Fruit fly (Drosophila melanogaster) whole organism, embryonic: ENCODE results near the gene CG9837.
A peak's percentile ranks its signal among the peaks of the same experiment; 100 is the strongest.

ENCODE experiments used
- Antp ChIP-seq: fragments of 200-800 bp; sonication (Bioruptor generic); optimal IDR thresholded peaks from 3 replicates; lab custom pipeline; 2016; ENCODE audit warnings: missing biosample characterization, missing genetic modification characterization
- Awh ChIP-seq: fragments of 200-800 bp; sonication (Bioruptor generic); IDR thresholded peaks from 2 replicates; pipeline ENCODE4, ENCODE4 v1.3.6; 2022; ENCODE audit warnings: missing biosample characterization, missing genetic modification characterization
- B-H2 ChIP-seq: fragments of 200-800 bp; sonication (Bioruptor generic); optimal IDR thresholded peaks from 2 replicates; lab custom pipeline; 2018; ENCODE audit warnings: missing biosample characterization, mild to moderate bottlenecking, missing genetic modification characterization
- Bdp1 ChIP-seq: fragments of 200-800 bp; sonication (Bioruptor generic); optimal IDR thresholded peaks from 3 replicates; lab custom pipeline; 2016; ENCODE audit warnings: missing biosample characterization, missing genetic modification characterization
- CG12219 ChIP-seq: fragments of 200-800 bp; sonication (Bioruptor generic); optimal IDR thresholded peaks from 3 replicates; lab custom pipeline; 2018; ENCODE audit warnings: missing biosample characterization, mild to moderate bottlenecking, missing genetic modification characterization
- CG12299 ChIP-seq: fragments of 200-800 bp; sonication (Bioruptor generic); optimal IDR thresholded peaks from 2 replicates; lab custom pipeline; 2018; ENCODE audit warnings: missing biosample characterization, mild to moderate bottlenecking, missing genetic modification characterization
- CG12659 ChIP-seq: fragments of 200-800 bp; sonication (Bioruptor generic); optimal IDR thresholded peaks from 3 replicates; lab custom pipeline; 2017; ENCODE audit warnings: mild to moderate bottlenecking, missing biosample characterization, missing genetic modification reagents, missing genetic modification characterization
- CG34376 ChIP-seq: fragments of 200-800 bp; sonication (Bioruptor generic); optimal IDR thresholded peaks from 2 replicates; lab custom pipeline; 2018; ENCODE audit warnings: missing biosample characterization, mild to moderate bottlenecking, missing genetic modification characterization
- CG5245 ChIP-seq: fragments of 200-800 bp; sonication (Bioruptor generic); optimal IDR thresholded peaks from 3 replicates; lab custom pipeline; 2016; ENCODE audit warnings: missing biosample characterization, missing genetic modification characterization
- CG6254 ChIP-seq: fragments of 200-800 bp; sonication (Bioruptor generic); optimal IDR thresholded peaks from 3 replicates; lab custom pipeline; 2017; ENCODE audit warnings: mild to moderate bottlenecking, missing biosample characterization, missing genetic modification reagents, missing genetic modification characterization
- CG6791 ChIP-seq: fragments of 200-800 bp; sonication (Bioruptor generic); IDR thresholded peaks from 3 replicates; pipeline ENCODE4 v1.3.6; 2022; ENCODE audit warnings: missing biosample characterization, missing genetic modification characterization; ENCODE audit not compliant: partially characterized antibody
- CG8089 ChIP-seq: fragments of 200-800 bp; sonication (Bioruptor generic); optimal IDR thresholded peaks from 3 replicates; lab custom pipeline; 2016; ENCODE audit warnings: missing biosample characterization, missing genetic modification characterization
- CG9437 ChIP-seq: fragments of 200-800 bp; sonication (Bioruptor generic); optimal IDR thresholded peaks from 2 replicates; lab custom pipeline; 2018; ENCODE audit warnings: missing biosample characterization, mild to moderate bottlenecking, missing genetic modification characterization
- CHES-1-like ChIP-seq: fragments of 200-800 bp; sonication (Bioruptor generic); optimal IDR thresholded peaks from 2 replicates; lab custom pipeline; 2016; ENCODE audit warnings: missing biosample characterization, missing genetic modification characterization
- CkIIα-i1 ChIP-seq: fragments of 200-800 bp; sonication (Bioruptor generic); IDR thresholded peaks from 2 replicates; pipeline ENCODE4 v1.3.6; 2022; ENCODE audit warnings: missing biosample characterization, missing genetic modification characterization
- D ChIP-seq, 2 experiments: fragments of 200-800 bp in 1 of 2; fragments of >200 bp in 1 of 2; sonication (Bioruptor generic) in 1 of 2; optimal IDR thresholded peaks; 2 replicates in 1 of 2; 3 replicates in 1 of 2; lab custom pipeline; 2017; ENCODE audit warnings: mild to moderate bottlenecking in 1 of 2, missing biosample characterization in 1 of 2, missing genetic modification characterization in 1 of 2, missing genetic modification reagents in 1 of 2
- Dek ChIP-seq: fragments of 200-800 bp; sonication (Bioruptor generic); optimal IDR thresholded peaks from 3 replicates; lab custom pipeline; 2019; ENCODE audit warnings: missing biosample characterization, mild to moderate bottlenecking, missing genetic modification characterization, moderate library complexity
- Dfd ChIP-seq, 2 experiments: fragments of >200 bp; optimal IDR thresholded peaks; 2 replicates each; lab custom pipeline; 2017; ENCODE audit warnings: missing biosample characterization in 2 of 2, missing genetic modification characterization in 2 of 2
- Dp ChIP-seq: fragments of 200-800 bp; sonication (Bioruptor generic); optimal IDR thresholded peaks from 2 replicates; lab custom pipeline; 2018; ENCODE audit warnings: missing biosample characterization, mild to moderate bottlenecking, missing genetic modification characterization, moderate library complexity
- GATAe ChIP-seq: fragments of 200-800 bp; sonication (Bioruptor generic); conservative IDR thresholded peaks from 2 replicates; pipeline ENCODE4 v1.3.6; 2022; ENCODE audit warnings: missing biosample characterization, missing genetic modification characterization
- H15 ChIP-seq: fragments of 200-800 bp; sonication (Bioruptor generic); IDR thresholded peaks from 3 replicates; pipeline ENCODE4 v1.3.6; 2022; ENCODE audit warnings: missing biosample characterization, missing genetic modification characterization
- HHEX ChIP-seq: fragments of 200-800 bp; sonication (Bioruptor generic); optimal IDR thresholded peaks from 3 replicates; lab custom pipeline; 2017; ENCODE audit warnings: missing biosample characterization, mild to moderate bottlenecking, missing genetic modification characterization, missing genetic modification reagents
- Hand ChIP-seq: fragments of 200-800 bp; sonication (Bioruptor generic); optimal IDR thresholded peaks from 2 replicates; lab custom pipeline; 2017; ENCODE audit warnings: mild to moderate bottlenecking, missing biosample characterization, missing genetic modification reagents, missing genetic modification characterization
- HmgD ChIP-seq: fragments of 200-800 bp; sonication (Bioruptor generic); optimal IDR thresholded peaks from 3 replicates; lab custom pipeline; 2016; ENCODE audit warnings: missing biosample characterization, missing genetic modification characterization
- HmgZ ChIP-seq: fragments of 200-800 bp; sonication (Bioruptor generic); optimal IDR thresholded peaks from 2 replicates; lab custom pipeline; 2018; ENCODE audit warnings: missing biosample characterization, mild to moderate bottlenecking, missing genetic modification characterization
- Hmx ChIP-seq: fragments of 200-800 bp; sonication (Bioruptor generic); optimal IDR thresholded peaks from 2 replicates; lab custom pipeline; 2016; ENCODE audit warnings: missing biosample characterization, missing genetic modification characterization
- Lim3 ChIP-seq: fragments of 200-800 bp; sonication (Bioruptor generic); IDR thresholded peaks from 2 replicates; pipeline ENCODE4 v1.3.6; 2022; ENCODE audit warnings: missing biosample characterization, missing genetic modification characterization
- Mad ChIP-seq: fragments of 200-800 bp; sonication (Bioruptor generic); optimal IDR thresholded peaks from 2 replicates; lab custom pipeline; 2016; ENCODE audit warnings: missing biosample characterization, missing genetic modification characterization
- NFAT ChIP-seq: fragments of 200-800 bp; sonication (Bioruptor generic); IDR thresholded peaks from 2 replicates; pipeline ENCODE4 v1.3.6; 2022; ENCODE audit warnings: missing biosample characterization, missing genetic modification characterization
- Rx ChIP-seq: fragments of 200-800 bp; sonication (Bioruptor generic); IDR thresholded peaks from 2 replicates; pipeline ENCODE4 v1.3.6; 2022; ENCODE audit warnings: missing biosample characterization, missing genetic modification characterization
- Sox102F ChIP-seq: fragments of 200-800 bp; sonication (Bioruptor generic); optimal IDR thresholded peaks from 2 replicates; lab custom pipeline; 2018; ENCODE audit warnings: missing biosample characterization, mild to moderate bottlenecking, missing genetic modification characterization, moderate library complexity
- Sry-δ ChIP-seq: fragments of 200-800 bp; sonication (Bioruptor generic); optimal IDR thresholded peaks from 2 replicates; lab custom pipeline; 2016; ENCODE audit warnings: missing biosample characterization, missing genetic modification characterization
- TFAM ChIP-seq: fragments of 200-800 bp; sonication (Bioruptor generic); optimal IDR thresholded peaks from 2 replicates; lab custom pipeline; 2017; ENCODE audit warnings: missing biosample characterization, missing genetic modification characterization, inconsistent platforms
- Vsx1 ChIP-seq: fragments of 200-800 bp; sonication (Bioruptor generic); optimal IDR thresholded peaks from 2 replicates; lab custom pipeline; 2017; ENCODE audit warnings: missing biosample characterization, mild to moderate bottlenecking, missing genetic modification characterization, missing genetic modification reagents
- YL-1 ChIP-seq: fragments of 200-800 bp; sonication (Bioruptor generic); optimal IDR thresholded peaks from 3 replicates; lab custom pipeline; 2017; ENCODE audit warnings: missing biosample characterization, mild to moderate bottlenecking, missing genetic modification characterization
- ato ChIP-seq: fragments of 200-800 bp; sonication (Bioruptor generic); IDR thresholded peaks from 2 replicates; pipeline ENCODE4 v1.3.6; 2022; ENCODE audit warnings: missing biosample characterization, missing genetic modification characterization; ENCODE audit not compliant: partially characterized antibody
- cg ChIP-seq: fragments of 200-800 bp; sonication (Bioruptor generic); optimal IDR thresholded peaks from 3 replicates; lab custom pipeline; 2019; ENCODE audit warnings: missing biosample characterization, mild to moderate bottlenecking, missing genetic modification characterization, moderate library complexity
- ci ChIP-seq: fragments of 200-800 bp; sonication (Bioruptor generic); IDR thresholded peaks from 3 replicates; pipeline ENCODE4 v1.3.6; 2022; ENCODE audit warnings: missing biosample characterization, missing genetic modification characterization
- crol ChIP-seq: fragments of 200-800 bp; sonication (Bioruptor generic); IDR thresholded peaks from 2 replicates; pipeline ENCODE4 v1.3.6; 2022; ENCODE audit warnings: missing biosample characterization, missing genetic modification characterization
- crp ChIP-seq, 2 experiments: fragments of 200-800 bp; sonication (Bioruptor generic); optimal IDR thresholded peaks; 2 replicates in 1 of 2; 3 replicates in 1 of 2; lab custom pipeline; 2017; ENCODE audit warnings: missing biosample characterization in 2 of 2, missing genetic modification characterization in 2 of 2, mild to moderate bottlenecking in 1 of 2, moderate library complexity in 1 of 2
- esg ChIP-seq: fragments of 200-800 bp; sonication (Bioruptor generic); conservative IDR thresholded peaks from 2 replicates; pipeline ENCODE4 v1.3.6; 2022; ENCODE audit warnings: missing biosample characterization, missing genetic modification characterization
- gt ChIP-seq: fragments of 200-800 bp; sonication (Bioruptor generic); IDR thresholded peaks from 2 replicates; pipeline ENCODE4 v1.3.6; 2022; ENCODE audit warnings: missing biosample characterization, missing genetic modification characterization
- mirr ChIP-seq: fragments of 200-800 bp; sonication (Bioruptor generic); optimal IDR thresholded peaks from 3 replicates; lab custom pipeline; 2018; ENCODE audit warnings: missing biosample characterization, mild to moderate bottlenecking, missing genetic modification characterization
- pfk ChIP-seq: fragments of 200-800 bp; sonication (Bioruptor generic); optimal IDR thresholded peaks from 2 replicates; lab custom pipeline; 2018; ENCODE audit warnings: missing biosample characterization, mild to moderate bottlenecking, missing genetic modification characterization, moderate library complexity
- psq ChIP-seq: fragments of 200-800 bp; sonication (Bioruptor generic); optimal IDR thresholded peaks from 2 replicates; lab custom pipeline; 2017; ENCODE audit warnings: missing biosample characterization, missing genetic modification characterization
- pum ChIP-seq: fragments of 200-800 bp; sonication (Bioruptor generic); optimal IDR thresholded peaks from 2 replicates; lab custom pipeline; 2016; ENCODE audit warnings: missing biosample characterization, missing genetic modification characterization
- sc ChIP-seq, 3 experiments: fragments of >200 bp in 2 of 3; fragments of 200-800 bp in 1 of 3; sonication (Bioruptor generic) in 1 of 3; optimal IDR thresholded peaks; 2 replicates in 2 of 3; 3 replicates in 1 of 3; lab custom pipeline; 2017; ENCODE audit warnings: mild to moderate bottlenecking in 1 of 3, missing biosample characterization in 1 of 3, missing genetic modification characterization in 1 of 3, missing genetic modification reagents in 1 of 3
- slp2 ChIP-seq: fragments of 200-800 bp; sonication (Bioruptor generic); optimal IDR thresholded peaks from 2 replicates; lab custom pipeline; 2016; ENCODE audit warnings: missing biosample characterization, missing genetic modification characterization
- toy ChIP-seq: fragments of 200-800 bp; sonication (Bioruptor generic); IDR thresholded peaks from 2 replicates; pipeline ENCODE4 v1.3.6; 2022; ENCODE audit warnings: missing biosample characterization, missing genetic modification characterization
- zfh1 ChIP-seq: fragments of 200-800 bp; sonication (Bioruptor generic); IDR thresholded peaks from 3 replicates; pipeline ENCODE4 v1.3.6; 2022; ENCODE audit warnings: missing biosample characterization, missing genetic modification characterization

The CG9837 gene

dm6 chr3R:8784788-8785187, 28.6 kb downstream of the CG9837 start (continued):
- TF ChIP-seq crp (GFP tag; optimal IDR thresholded peaks at IDR 0.05; lab: Kevin White, UChicago) (no peak), Sry-δ (GFP tag; lab: Kevin White, UChicago) (no peak), toy (GFP tag; lab: Robert Waterston, UW) (no peak), CG12299 (tag; lab: Kevin White, UChicago) (no peak), sc (optimal IDR thresholded peaks at IDR 0.05; lab: Kevin White, UChicago) (no peak), sc (GFP tag; optimal IDR thresholded peaks at IDR 0.05; lab: Kevin White, UChicago) (no peak), CG34376 (GFP tag; lab: Kevin White, UChicago) (no peak), B-H2 (GFP tag; lab: Kevin White, UChicago) (no peak), CG9437 (GFP tag; lab: Kevin White, UChicago) (no peak), CHES-1-like (GFP tag; lab: Kevin White, UChicago) (no peak), esg (peak; percentile 58), Sox102F (GFP tag; lab: Kevin White, UChicago) (peak; percentile 65), Rx (GFP tag; lab: Robert Waterston, UW) (peak; percentile 37; the same call in 1 of the 2 replicates), Hand (GFP tag; lab: Kevin White, UChicago) (no peak), Bdp1 (GFP tag; lab: Kevin White, UChicago) (no peak), CG12219 (peak; percentile 48), pum (no peak), Vsx1 (GFP tag; lab: Kevin White, UChicago) (no peak), Dfd (GFP tag; optimal IDR thresholded peaks at IDR 0.05; lab: Kevin White, UChicago) (no peak), CG5245 (GFP tag; lab: Kevin White, UChicago) (no peak), slp2 (peak; percentile 2), Dp (GFP tag; lab: Kevin White, UChicago) (no peak), H15 (GFP tag; lab: Robert Waterston, UW) (peak; percentile 54; the same call in 1 of the 3 replicates), Mad (no peak), YL-1 (GFP tag; lab: Kevin White, UChicago) (no peak), CG8089 (GFP tag; lab: Kevin White, UChicago) (no peak), Hmx (GFP tag; lab: Kevin White, UChicago) (no peak), psq (GFP tag; lab: Kevin White, UChicago) (no peak), GATAe (GFP tag; lab: Robert Waterston, UW) (no peak), CkIIα-i1 (GFP tag; lab: Robert Waterston, UW) (no peak), HmgD (GFP tag; lab: Kevin White, UChicago) (no peak), pfk (no peak), NFAT (GFP tag; lab: Robert Waterston, UW) (peak; percentile 52; the same call in 1 of the 2 replicates), Awh (GFP tag; lab: Robert Waterston, UW) (no peak), zfh1 (peak; percentile 63; the same call in 2 of the 3 replicates), HmgZ (no peak), cg (GFP tag; lab: Kevin White, UChicago) (no peak), gt (GFP tag; lab: Robert Waterston, UW) (no peak), Antp (GFP tag; lab: Kevin White, UChicago) (peak; percentile 30), D (optimal IDR thresholded peaks at IDR 0.05; lab: Kevin White, UChicago) (no peak), D (GFP tag; optimal IDR thresholded peaks at IDR 0.05; lab: Kevin White, UChicago) (no peak), ato (GFP tag; lab: Robert Waterston, UW) (no peak), CG6791 (GFP tag; lab: Robert Waterston, UW) (no peak), mirr (GFP tag; lab: Kevin White, UChicago) (no peak), ci (GFP tag; lab: Robert Waterston, UW) (peak; percentile 77), HHEX (no peak), TFAM (GFP tag; lab: Kevin White, UChicago) (no peak), CG12659 (no peak), crol (no peak), CG6254 (GFP tag; lab: Kevin White, UChicago) (no peak), Lim3 (no peak), Dek (tag; lab: Kevin White, UChicago) (no peak)
